Fruit fly (Drosophila melanogaster) whole organism, embryonic: ENCODE results near the gene CG7879.
A peak's percentile ranks its signal among the peaks of the same experiment; 100 is the strongest.

ENCODE experiments used
- CG10147 ChIP-seq: fragments of 200-800 bp; sonication (Bioruptor generic); optimal IDR thresholded peaks from 2 replicates; lab custom pipeline; 2019; ENCODE audit warnings: missing biosample characterization, mild to moderate bottlenecking, missing genetic modification characterization, moderate library complexity
- CG10366 ChIP-seq: fragments of 200-800 bp; sonication (Bioruptor generic); IDR thresholded peaks from 2 replicates; pipeline ENCODE4 v1.3.6; 2022; ENCODE audit warnings: missing biosample characterization, missing genetic modification characterization
- CG10462 ChIP-seq: fragments of 200-800 bp; sonication (Bioruptor generic); optimal IDR thresholded peaks from 2 replicates; lab custom pipeline; 2016; ENCODE audit warnings: missing biosample characterization, missing genetic modification characterization
- CG10979 ChIP-seq: fragments of 200-800 bp; sonication (Bioruptor generic); optimal IDR thresholded peaks from 2 replicates; lab custom pipeline; 2018; ENCODE audit warnings: missing biosample characterization, mild to moderate bottlenecking, missing genetic modification characterization, moderate library complexity
- CG11504 ChIP-seq: fragments of 200-800 bp; sonication (Bioruptor generic); optimal IDR thresholded peaks from 3 replicates; lab custom pipeline; 2019; ENCODE audit warnings: missing biosample characterization, mild to moderate bottlenecking, missing genetic modification characterization, moderate library complexity
- CG12391 ChIP-seq: fragments of 200-800 bp; sonication (Bioruptor generic); optimal IDR thresholded peaks from 3 replicates; lab custom pipeline; 2018; ENCODE audit warnings: missing biosample characterization, mild to moderate bottlenecking, missing genetic modification characterization, moderate library complexity
- CG13624 ChIP-seq: fragments of 200-800 bp; sonication (Bioruptor generic); optimal IDR thresholded peaks from 2 replicates; lab custom pipeline; 2016; ENCODE audit warnings: missing biosample characterization, missing genetic modification characterization
- CG13775 ChIP-seq: fragments of 200-800 bp; sonication (Bioruptor generic); optimal IDR thresholded peaks from 3 replicates; lab custom pipeline; 2017; ENCODE audit warnings: missing biosample characterization, mild to moderate bottlenecking, missing genetic modification characterization
- CG14014 ChIP-seq: fragments of 200-800 bp; sonication (Bioruptor generic); IDR thresholded peaks from 2 replicates; pipeline ENCODE4 v1.3.6; 2022; ENCODE audit warnings: missing biosample characterization, missing genetic modification characterization
- CG15514 ChIP-seq: fragments of 200-800 bp; sonication (Bioruptor generic); optimal IDR thresholded peaks from 3 replicates; lab custom pipeline; 2017; ENCODE audit warnings: missing biosample characterization, missing genetic modification characterization, mild to moderate bottlenecking, moderate library complexity, missing genetic modification reagents
- CG15696 ChIP-seq: fragments of 200-800 bp; sonication (Bioruptor generic); optimal IDR thresholded peaks from 2 replicates; lab custom pipeline; 2019; ENCODE audit warnings: missing biosample characterization, mild to moderate bottlenecking, missing genetic modification characterization, moderate library complexity
- CG18262 ChIP-seq: fragments of 200-800 bp; optimal IDR thresholded peaks from 3 replicates; lab custom pipeline; 2019; ENCODE audit warnings: missing biosample characterization, mild to moderate bottlenecking, missing genetic modification characterization, moderate library complexity
- CG2678 ChIP-seq: fragments of 200-800 bp; sonication (Bioruptor generic); optimal IDR thresholded peaks from 3 replicates; lab custom pipeline; 2019; ENCODE audit warnings: missing biosample characterization, mild to moderate bottlenecking, missing genetic modification characterization, moderate library complexity
- CG32532 ChIP-seq: fragments of 200-800 bp; sonication (Bioruptor generic); IDR thresholded peaks from 2 replicates; pipeline ENCODE4 v1.3.6; 2022; ENCODE audit warnings: missing biosample characterization, missing genetic modification characterization
- CG4424 ChIP-seq: fragments of 200-800 bp; sonication (Bioruptor generic); optimal IDR thresholded peaks from 3 replicates; lab custom pipeline; 2016; ENCODE audit warnings: missing biosample characterization, missing genetic modification characterization
- CG4707 ChIP-seq: fragments of 200-800 bp; sonication (Bioruptor generic); optimal IDR thresholded peaks from 2 replicates; lab custom pipeline; 2018; ENCODE audit warnings: missing biosample characterization, mild to moderate bottlenecking, missing genetic modification characterization, moderate library complexity
- CG4820 ChIP-seq: fragments of 200-800 bp; sonication (Bioruptor generic); optimal IDR thresholded peaks from 3 replicates; lab custom pipeline; 2016; ENCODE audit warnings: missing biosample characterization, missing genetic modification characterization
- CG5180 ChIP-seq: fragments of 200-800 bp; sonication (Bioruptor generic); optimal IDR thresholded peaks from 3 replicates; lab custom pipeline; 2017; ENCODE audit warnings: missing biosample characterization, missing genetic modification characterization, mild to moderate bottlenecking, moderate library complexity, missing genetic modification reagents
- CG6254 ChIP-seq: fragments of 200-800 bp; sonication (Bioruptor generic); optimal IDR thresholded peaks from 3 replicates; lab custom pipeline; 2017; ENCODE audit warnings: mild to moderate bottlenecking, missing biosample characterization, missing genetic modification reagents, missing genetic modification characterization
- CTCF ChIP-seq: fragments of 200-800 bp; sonication (Bioruptor generic); optimal IDR thresholded peaks from 2 replicates; lab custom pipeline; 2017; ENCODE audit warnings: missing biosample characterization, mild to moderate bottlenecking, missing genetic modification characterization, moderate library complexity
- CrebB ChIP-seq: fragments of 200-800 bp; sonication (Bioruptor generic); optimal IDR thresholded peaks from 3 replicates; lab custom pipeline; 2018; ENCODE audit warnings: missing biosample characterization, mild to moderate bottlenecking, missing genetic modification characterization
- Ets65A ChIP-seq: fragments of 200-800 bp; sonication (Bioruptor generic); peaks from one replicate; lab custom pipeline; 2016; ENCODE audit warnings: missing biosample characterization, missing genetic modification characterization
- GATAe ChIP-seq: fragments of 200-800 bp; sonication (Bioruptor generic); conservative IDR thresholded peaks from 2 replicates; pipeline ENCODE4 v1.3.6; 2022; ENCODE audit warnings: missing biosample characterization, missing genetic modification characterization
- NFAT ChIP-seq: fragments of 200-800 bp; sonication (Bioruptor generic); IDR thresholded peaks from 2 replicates; pipeline ENCODE4 v1.3.6; 2022; ENCODE audit warnings: missing biosample characterization, missing genetic modification characterization
- Ptx1 ChIP-seq: fragments of 200-800 bp; sonication (Bioruptor generic); IDR thresholded peaks from 2 replicates; pipeline ENCODE4 v1.3.6; 2022; ENCODE audit warnings: missing biosample characterization, missing genetic modification characterization
- Rfx ChIP-seq: fragments of 200-800 bp; sonication (Bioruptor generic); IDR thresholded peaks from 2 replicates; pipeline ENCODE4 v1.3.6; 2022; ENCODE audit warnings: missing biosample characterization, missing genetic modification characterization
- Sin3A ChIP-seq: fragments of >200 bp; optimal IDR thresholded peaks from 2 replicates; lab custom pipeline; 2018
- Six4 ChIP-seq: fragments of 200-800 bp; sonication (Bioruptor generic); optimal IDR thresholded peaks from 2 replicates; lab custom pipeline; 2016; ENCODE audit warnings: missing biosample characterization, missing genetic modification characterization
- Ssrp ChIP-seq: fragments of 200-800 bp; sonication (Bioruptor generic); optimal IDR thresholded peaks from 2 replicates; lab custom pipeline; 2018; ENCODE audit warnings: missing biosample characterization, mild to moderate bottlenecking, missing genetic modification characterization, moderate library complexity
- bbx ChIP-seq: fragments of 200-800 bp; sonication (Bioruptor generic); IDR thresholded peaks from 2 replicates; pipeline ENCODE4 v1.3.6; 2022; ENCODE audit warnings: missing biosample characterization, missing genetic modification characterization; ENCODE audit not compliant: partially characterized antibody
- crc ChIP-seq: fragments of 200-800 bp; sonication (Bioruptor generic); optimal IDR thresholded peaks from 2 replicates; lab custom pipeline; 2016; ENCODE audit warnings: missing biosample characterization, missing genetic modification characterization
- dmrt99B ChIP-seq: fragments of 200-800 bp; sonication (Bioruptor generic); optimal IDR thresholded peaks from 2 replicates; lab custom pipeline; 2018; ENCODE audit warnings: missing biosample characterization, mild to moderate bottlenecking, missing genetic modification characterization, moderate library complexity
- eve ChIP-seq, 2 experiments: fragments of >200 bp; optimal IDR thresholded peaks; 2 replicates each; lab custom pipeline; 2017; ENCODE audit warnings: missing biosample characterization in 2 of 2, missing genetic modification characterization in 2 of 2
- fd3F ChIP-seq: fragments of 200-800 bp; sonication (Bioruptor generic); optimal IDR thresholded peaks from 2 replicates; lab custom pipeline; 2018; ENCODE audit warnings: missing biosample characterization, mild to moderate bottlenecking, missing genetic modification characterization, moderate library complexity
- fd96Cb ChIP-seq: fragments of 200-800 bp; sonication (Bioruptor generic); optimal IDR thresholded peaks from 2 replicates; lab custom pipeline; 2018; ENCODE audit warnings: missing biosample characterization, mild to moderate bottlenecking, missing genetic modification characterization, moderate library complexity
- gem ChIP-seq: fragments of 200-800 bp; sonication (Bioruptor generic); optimal IDR thresholded peaks from 2 replicates; lab custom pipeline; 2019; ENCODE audit warnings: missing biosample characterization, mild to moderate bottlenecking, missing genetic modification characterization, moderate library complexity
- h ChIP-seq: fragments of >200 bp; optimal IDR thresholded peaks from 2 replicates; lab custom pipeline; 2017
- jumu ChIP-seq: fragments of 200-800 bp; sonication (Bioruptor generic); optimal IDR thresholded peaks from 3 replicates; lab custom pipeline; 2016; ENCODE audit warnings: missing biosample characterization, missing genetic modification characterization
- ken ChIP-seq: fragments of 200-800 bp; sonication (Bioruptor generic); IDR thresholded peaks from 3 replicates; pipeline ENCODE4 v1.3.6; 2022; ENCODE audit warnings: missing biosample characterization, missing genetic modification characterization
- klu ChIP-seq: fragments of 200-800 bp; sonication (Bioruptor generic); IDR thresholded peaks from 2 replicates; pipeline ENCODE4 v1.3.6; 2022; ENCODE audit warnings: missing biosample characterization, missing genetic modification characterization
- lab ChIP-seq: fragments of 200-800 bp; sonication (Bioruptor generic); optimal IDR thresholded peaks from 3 replicates; lab custom pipeline; 2017; ENCODE audit warnings: missing biosample characterization, missing genetic modification characterization, mild to moderate bottlenecking, moderate library complexity, missing genetic modification reagents
- lov ChIP-seq, 2 experiments: fragments of 200-800 bp in 1 of 2; fragments of >200 bp in 1 of 2; sonication (Bioruptor generic) in 1 of 2; IDR thresholded peaks in 1 of 2; optimal IDR thresholded peaks in 1 of 2; 2 replicates in 1 of 2; 3 replicates in 1 of 2; pipeline versions ENCODE4 v1.3.6 to Lab custom; 2017 to 2022; ENCODE audit warnings: missing biosample characterization in 1 of 2, missing genetic modification characterization in 1 of 2
- nau ChIP-seq: fragments of 200-800 bp; sonication (Bioruptor generic); optimal IDR thresholded peaks from 3 replicates; lab custom pipeline; 2017; ENCODE audit warnings: missing biosample characterization, mild to moderate bottlenecking, missing genetic modification characterization, missing genetic modification reagents
- pan ChIP-seq, 4 experiments: fragments of >200 bp in 3 of 4; fragments of 200-800 bp in 1 of 4; sonication (Bioruptor generic) in 1 of 4; optimal IDR thresholded peaks in 3 of 4; IDR thresholded peaks in 1 of 4; 2 replicates each; pipeline versions ENCODE4 v1.3.6 to Lab custom; 2017 to 2022; ENCODE audit warnings: missing biosample characterization in 2 of 4, missing genetic modification characterization in 2 of 4, mixed read lengths in 1 of 4
- pho ChIP-seq: fragments of 200-800 bp; sonication (Bioruptor generic); optimal IDR thresholded peaks from 2 replicates; lab custom pipeline; 2016; ENCODE audit warnings: missing biosample characterization, missing genetic modification characterization
- phol ChIP-seq: fragments of 200-800 bp; sonication (Bioruptor generic); optimal IDR thresholded peaks from 3 replicates; lab custom pipeline; 2018; ENCODE audit warnings: missing biosample characterization, mild to moderate bottlenecking, missing genetic modification characterization, moderate library complexity
- sc ChIP-seq, 3 experiments: fragments of >200 bp in 2 of 3; fragments of 200-800 bp in 1 of 3; sonication (Bioruptor generic) in 1 of 3; optimal IDR thresholded peaks; 2 replicates in 2 of 3; 3 replicates in 1 of 3; lab custom pipeline; 2017; ENCODE audit warnings: mild to moderate bottlenecking in 1 of 3, missing biosample characterization in 1 of 3, missing genetic modification characterization in 1 of 3, missing genetic modification reagents in 1 of 3
- sima ChIP-seq: fragments of 200-800 bp; sonication (Bioruptor generic); optimal IDR thresholded peaks from 2 replicates; lab custom pipeline; 2016; ENCODE audit warnings: missing biosample characterization, missing genetic modification characterization

The CG7879 gene

dm6 chr3L:1578391-1578948, 10.1 kb upstream of the CG7879 start (continued):
- TF ChIP-seq CG11504 (tag; lab: Kevin White, UChicago) = peak; percentile 63
- TF ChIP-seq CG10462 (GFP tag; lab: Kevin White, UChicago) = no peak
- peak; percentile 54 for TF ChIP-seq CG15696 (tag; lab: Kevin White, UChicago)
- no peak for TF ChIP-seq bbx (GFP tag; lab: Robert Waterston, UW)
- no peak for TF ChIP-seq Ssrp (tag; lab: Kevin White, UChicago)
- peak; percentile 20 for TF ChIP-seq CG15514
- peak; percentile 54 for TF ChIP-seq CG5180 (GFP tag; lab: Kevin White, UChicago)
- peak; percentile 23 for TF ChIP-seq jumu (GFP tag; lab: Kevin White, UChicago)
- peak; percentile 61 for TF ChIP-seq CG4424
- peak; percentile 59 for TF ChIP-seq gem (tag; lab: Kevin White, UChicago)
- 0 out of 3 replicates have a peak, but pooled peaks have one; percentile 38 for TF ChIP-seq ken (GFP tag; lab: Robert Waterston, UW)
- peak; percentile 34; the same call in 1 of the 2 replicates for TF ChIP-seq Ptx1
- peak in 1 of 2 experiments; percentile 61 for TF ChIP-seq eve (GFP tag; optimal IDR thresholded peaks at IDR 0.05; lab: Kevin White, UChicago)
- TF ChIP-seq pan (optimal IDR thresholded peaks at IDR 0.05; lab: Kevin White, UChicago) = no peak
- peak in 1 of 2 experiments; percentile 56 for TF ChIP-seq pan (GFP tag; optimal IDR thresholded peaks at IDR 0.05 in 1 of 2, IDR thresholded peaks at IDR 0.05 in 1 of 2)
- TF ChIP-seq CG13775 (GFP tag; lab: Kevin White, UChicago) = peak; percentile 8
- TF ChIP-seq dmrt99B = peak; percentile 59
- TF ChIP-seq CG4707 (GFP tag; lab: Kevin White, UChicago) = peak; percentile 7
- no peak for TF ChIP-seq Sin3A
- TF ChIP-seq CG14014 = peak; percentile 34; the same call in 1 of the 2 replicates
- peak; percentile 53 for TF ChIP-seq CG13624 (GFP tag; lab: Kevin White, UChicago)
- peak; percentile 46 for TF ChIP-seq Six4 (GFP tag; lab: Kevin White, UChicago)
- peak; percentile 49 for TF ChIP-seq Rfx (GFP tag; lab: Robert Waterston, UW)
- no peak for TF ChIP-seq h (lab: Kevin White, UChicago)
- peak; percentile 41 for TF ChIP-seq fd96Cb (tag; lab: Kevin White, UChicago)
- peak; percentile 96 for TF ChIP-seq Ets65A (GFP tag; lab: Kevin White, UChicago)
- no peak for TF ChIP-seq CrebB (tag; lab: Kevin White, UChicago)
- TF ChIP-seq lov (optimal IDR thresholded peaks at IDR 0.05; lab: Kevin White, UChicago) = no peak
- 0 out of 3 replicates have a peak, but pooled peaks have one; percentile 57 for TF ChIP-seq lov (GFP tag; IDR thresholded peaks at IDR 0.05; lab: Robert Waterston, UW)
- TF ChIP-seq sc (optimal IDR thresholded peaks at IDR 0.05; lab: Kevin White, UChicago) = no peak
- no peak for TF ChIP-seq sc (GFP tag; optimal IDR thresholded peaks at IDR 0.05; lab: Kevin White, UChicago)
- TF ChIP-seq nau (GFP tag; lab: Kevin White, UChicago) = peak; percentile 49
- TF ChIP-seq sima (GFP tag; lab: Kevin White, UChicago) = no peak
- TF ChIP-seq CG4820 (GFP tag; lab: Kevin White, UChicago) = peak; percentile 37
- TF ChIP-seq CG10979 (tag; lab: Kevin White, UChicago) = peak; percentile 25
- no peak for TF ChIP-seq GATAe (GFP tag; lab: Robert Waterston, UW)
- TF ChIP-seq CG10147 (GFP tag; lab: Kevin White, UChicago) = peak; percentile 1
- peak; percentile 39; the same call in 1 of the 2 replicates for TF ChIP-seq NFAT (GFP tag; lab: Robert Waterston, UW)
- TF ChIP-seq klu (GFP tag; lab: Robert Waterston, UW) = peak; percentile 55; the same call in 1 of the 2 replicates
- TF ChIP-seq crc (GFP tag; lab: Kevin White, UChicago) = no peak
- peak; percentile 68 for TF ChIP-seq CG2678
- peak; percentile 3 for TF ChIP-seq fd3F (GFP tag; lab: Kevin White, UChicago)
- TF ChIP-seq lab = peak; percentile 76
- TF ChIP-seq CG10366 (GFP tag; lab: Robert Waterston, UW) = no peak
- peak; percentile 47 for TF ChIP-seq CG18262 (tag; lab: Kevin White, UChicago)
- peak; percentile 47 for TF ChIP-seq CTCF (GFP tag; lab: Kevin White, UChicago)
- peak; percentile 75 for TF ChIP-seq phol (tag; lab: Kevin White, UChicago)
- peak; percentile 26 for TF ChIP-seq CG12391
- no peak for TF ChIP-seq pho (GFP tag; lab: Kevin White, UChicago)
- 0 out of 2 replicates have a peak, but pooled peaks have one; percentile 37 for TF ChIP-seq CG32532 (GFP tag; lab: Robert Waterston, UW)
- no peak for TF ChIP-seq CG6254 (GFP tag; lab: Kevin White, UChicago)
